Fruit fly (Drosophila melanogaster) whole organism, embryonic: Measurements from ENCODE around the gene CG34309.
A peak's percentile ranks its signal among the peaks of the same experiment; 100 is the strongest.

ENCODE experiments used
- Abd-B ChIP-seq: fragments of 200-800 bp; sonication (Bioruptor generic); optimal IDR thresholded peaks from 2 replicates; lab custom pipeline; 2018; ENCODE audit warnings: missing biosample characterization, mild to moderate bottlenecking, missing genetic modification characterization, moderate library complexity
- CG1024 ChIP-seq: fragments of 200-800 bp; sonication (Bioruptor generic); IDR thresholded peaks from 2 replicates; pipeline ENCODE4 v1.3.6; 2022; ENCODE audit warnings: missing biosample characterization, missing genetic modification characterization
- CG10565 ChIP-seq: fragments of 200-800 bp; sonication (Bioruptor generic); optimal IDR thresholded peaks from 3 replicates; lab custom pipeline; 2016; ENCODE audit warnings: missing biosample characterization, mild to moderate bottlenecking, missing genetic modification characterization
- CG10959 ChIP-seq: fragments of 200-800 bp; sonication (Bioruptor generic); IDR thresholded peaks from 2 replicates; pipeline ENCODE4 v1.3.6; 2022; ENCODE audit warnings: missing biosample characterization, missing genetic modification characterization
- CG12155 ChIP-seq: fragments of 200-800 bp; sonication (Bioruptor generic); optimal IDR thresholded peaks from 3 replicates; lab custom pipeline; 2016; ENCODE audit warnings: missing biosample characterization, missing genetic modification characterization
- CG14050 ChIP-seq: fragments of 200-800 bp; sonication (Bioruptor generic); IDR thresholded peaks from 3 replicates; pipeline ENCODE4 v1.3.6; 2022; ENCODE audit warnings: missing biosample characterization, missing genetic modification characterization
- CG14965 ChIP-seq: fragments of 200-800 bp; sonication (Bioruptor generic); optimal IDR thresholded peaks from 2 replicates; lab custom pipeline; 2016; ENCODE audit warnings: missing biosample characterization, missing genetic modification characterization, borderline replicate concordance
- CG15011 ChIP-seq: fragments of 200-800 bp; sonication (Bioruptor generic); optimal IDR thresholded peaks from 3 replicates; lab custom pipeline; 2018; ENCODE audit warnings: missing biosample characterization, mild to moderate bottlenecking, missing genetic modification characterization
- CG1603 ChIP-seq: fragments of 200-800 bp; sonication (Bioruptor generic); optimal IDR thresholded peaks from 2 replicates; lab custom pipeline; 2019; ENCODE audit warnings: missing biosample characterization, mild to moderate bottlenecking, missing genetic modification characterization, moderate library complexity
- CG16815 ChIP-seq: fragments of 200-800 bp; sonication (Bioruptor generic); optimal IDR thresholded peaks from 3 replicates; lab custom pipeline; 2017; ENCODE audit warnings: missing biosample characterization, mild to moderate bottlenecking, missing genetic modification characterization
- CG30020 ChIP-seq: fragments of 200-800 bp; optimal IDR thresholded peaks from 2 replicates; lab custom pipeline; 2019; ENCODE audit warnings: missing biosample characterization, mild to moderate bottlenecking, missing genetic modification characterization, moderate library complexity
- CG34224 ChIP-seq: fragments of 200-800 bp; sonication (Bioruptor generic); IDR thresholded peaks from 3 replicates; pipeline ENCODE4 v1.3.6; 2022; ENCODE audit warnings: missing biosample characterization, missing genetic modification characterization; ENCODE audit not compliant: partially characterized antibody
- CG7271 ChIP-seq: fragments of 200-800 bp; sonication (Bioruptor generic); optimal IDR thresholded peaks from 2 replicates; lab custom pipeline; 2018; ENCODE audit warnings: missing biosample characterization, mild to moderate bottlenecking, missing genetic modification characterization, moderate library complexity
- CG8765 ChIP-seq: fragments of 200-800 bp; sonication (Bioruptor generic); IDR thresholded peaks from 2 replicates; pipeline ENCODE4 v1.3.6; 2022; ENCODE audit warnings: missing biosample characterization, missing genetic modification characterization
- CG8944 ChIP-seq: fragments of 200-800 bp; sonication (Bioruptor generic); optimal IDR thresholded peaks from 3 replicates; lab custom pipeline; 2016; ENCODE audit warnings: missing biosample characterization, missing genetic modification characterization
- Dfd ChIP-seq, 2 experiments: fragments of >200 bp; optimal IDR thresholded peaks; 2 replicates each; lab custom pipeline; 2017; ENCODE audit warnings: missing biosample characterization in 2 of 2, missing genetic modification characterization in 2 of 2
- HLH54F ChIP-seq: fragments of 200-800 bp; sonication (Bioruptor generic); optimal IDR thresholded peaks from 3 replicates; lab custom pipeline; 2016; ENCODE audit warnings: missing biosample characterization, missing genetic modification characterization
- Hmr ChIP-seq: fragments of 200-800 bp; sonication (Bioruptor generic); optimal IDR thresholded peaks from 3 replicates; lab custom pipeline; 2017; ENCODE audit warnings: mild to moderate bottlenecking, missing biosample characterization, missing genetic modification reagents, missing genetic modification characterization
- Jarid2 ChIP-seq: fragments of 200-800 bp; sonication (Bioruptor generic); optimal IDR thresholded peaks from 3 replicates; lab custom pipeline; 2017; ENCODE audit warnings: mild to moderate bottlenecking, missing biosample characterization, missing genetic modification reagents, missing genetic modification characterization
- Lpt ChIP-seq: fragments of >200 bp; optimal IDR thresholded peaks from 2 replicates; lab custom pipeline; 2018; ENCODE audit warnings: missing biosample characterization, missing genetic modification characterization
- Nf-YA ChIP-seq: fragments of 200-800 bp; sonication (Bioruptor generic); IDR thresholded peaks from 2 replicates; pipeline ENCODE4 v1.3.6; 2022; ENCODE audit warnings: missing biosample characterization, missing genetic modification characterization
- NfI ChIP-seq: fragments of 200-800 bp; sonication (Bioruptor generic); optimal IDR thresholded peaks from 3 replicates; lab custom pipeline; 2018; ENCODE audit warnings: missing biosample characterization, mild to moderate bottlenecking, missing genetic modification characterization, moderate library complexity
- Pdp1 ChIP-seq, 2 experiments: fragments of 200-800 bp; sonication (Bioruptor generic); optimal IDR thresholded peaks; 3 replicates each; lab custom pipeline; 2016; ENCODE audit warnings: missing biosample characterization in 2 of 2, missing genetic modification characterization in 2 of 2, mild to moderate bottlenecking in 1 of 2, moderate library complexity in 1 of 2
- Sry-δ ChIP-seq: fragments of 200-800 bp; sonication (Bioruptor generic); optimal IDR thresholded peaks from 2 replicates; lab custom pipeline; 2016; ENCODE audit warnings: missing biosample characterization, missing genetic modification characterization
- Stat92E ChIP-seq, 3 experiments: fragments of >200 bp in 2 of 3; fragments of 200-800 bp in 1 of 3; sonication (Bioruptor generic) in 1 of 3; optimal IDR thresholded peaks; 2 replicates each; lab custom pipeline; 2017 to 2019; ENCODE audit warnings: missing biosample characterization in 3 of 3, missing genetic modification characterization in 3 of 3, mild to moderate bottlenecking in 1 of 3, moderate library complexity in 1 of 3
- Vsx1 ChIP-seq: fragments of 200-800 bp; sonication (Bioruptor generic); optimal IDR thresholded peaks from 2 replicates; lab custom pipeline; 2017; ENCODE audit warnings: missing biosample characterization, mild to moderate bottlenecking, missing genetic modification characterization, missing genetic modification reagents
- Xbp1 ChIP-seq: fragments of 200-800 bp; sonication (Bioruptor generic); optimal IDR thresholded peaks from 3 replicates; lab custom pipeline; 2016; ENCODE audit warnings: missing biosample characterization, mild to moderate bottlenecking, missing genetic modification characterization
- ac ChIP-seq: fragments of 200-800 bp; sonication (Bioruptor generic); optimal IDR thresholded peaks from 3 replicates; lab custom pipeline; 2017; ENCODE audit warnings: missing biosample characterization, mild to moderate bottlenecking, missing genetic modification characterization
- ap ChIP-seq: fragments of 200-800 bp; sonication (Bioruptor generic); IDR thresholded peaks from 2 replicates; pipeline ENCODE4 v1.3.6; 2022; ENCODE audit warnings: missing biosample characterization, missing genetic modification characterization
- btn ChIP-seq: fragments of 200-800 bp; sonication (Bioruptor generic); optimal IDR thresholded peaks from 2 replicates; lab custom pipeline; 2016; ENCODE audit warnings: missing biosample characterization, missing genetic modification characterization
- crol ChIP-seq: fragments of 200-800 bp; sonication (Bioruptor generic); IDR thresholded peaks from 2 replicates; pipeline ENCODE4 v1.3.6; 2022; ENCODE audit warnings: missing biosample characterization, missing genetic modification characterization
- dmrt99B ChIP-seq: fragments of 200-800 bp; sonication (Bioruptor generic); optimal IDR thresholded peaks from 2 replicates; lab custom pipeline; 2018; ENCODE audit warnings: missing biosample characterization, mild to moderate bottlenecking, missing genetic modification characterization, moderate library complexity
- ems ChIP-seq: fragments of 200-800 bp; sonication (Bioruptor generic); optimal IDR thresholded peaks from 3 replicates; lab custom pipeline; 2016; ENCODE audit warnings: missing biosample characterization, missing genetic modification characterization
- gcm2 ChIP-seq: fragments of 200-800 bp; sonication (Bioruptor generic); optimal IDR thresholded peaks from 2 replicates; lab custom pipeline; 2016; ENCODE audit warnings: missing biosample characterization, missing genetic modification characterization
- jigr1 ChIP-seq: fragments of 200-800 bp; sonication (Bioruptor generic); IDR thresholded peaks from 3 replicates; pipeline ENCODE4 v1.3.6; 2022; ENCODE audit warnings: missing biosample characterization, missing genetic modification characterization
- nau ChIP-seq: fragments of 200-800 bp; sonication (Bioruptor generic); optimal IDR thresholded peaks from 3 replicates; lab custom pipeline; 2017; ENCODE audit warnings: missing biosample characterization, mild to moderate bottlenecking, missing genetic modification characterization, missing genetic modification reagents
- nom ChIP-seq: fragments of 200-800 bp; sonication (Bioruptor generic); optimal IDR thresholded peaks from 2 replicates; lab custom pipeline; 2017; ENCODE audit warnings: missing biosample characterization, missing genetic modification characterization, mild to moderate bottlenecking, moderate library complexity, missing genetic modification reagents
- odd ChIP-seq: fragments of 200-800 bp; sonication (Bioruptor generic); optimal IDR thresholded peaks from 2 replicates; lab custom pipeline; 2017; ENCODE audit warnings: missing biosample characterization, mild to moderate bottlenecking, missing genetic modification characterization
- pan ChIP-seq, 4 experiments: fragments of >200 bp in 3 of 4; fragments of 200-800 bp in 1 of 4; sonication (Bioruptor generic) in 1 of 4; optimal IDR thresholded peaks in 3 of 4; IDR thresholded peaks in 1 of 4; 2 replicates each; pipeline versions ENCODE4 v1.3.6 to Lab custom; 2017 to 2022; ENCODE audit warnings: missing biosample characterization in 2 of 4, missing genetic modification characterization in 2 of 4, mixed read lengths in 1 of 4
- pita ChIP-seq: fragments of 200-800 bp; sonication (Bioruptor generic); optimal IDR thresholded peaks from 2 replicates; lab custom pipeline; 2017; ENCODE audit warnings: missing biosample characterization, mild to moderate bottlenecking, missing genetic modification characterization
- pzg ChIP-seq: fragments of 200-800 bp; sonication (Bioruptor generic); optimal IDR thresholded peaks from 3 replicates; lab custom pipeline; 2018; ENCODE audit warnings: missing biosample characterization, mild to moderate bottlenecking, missing genetic modification characterization, moderate library complexity
- toy ChIP-seq: fragments of 200-800 bp; sonication (Bioruptor generic); IDR thresholded peaks from 2 replicates; pipeline ENCODE4 v1.3.6; 2022; ENCODE audit warnings: missing biosample characterization, missing genetic modification characterization
- trem ChIP-seq: fragments of 200-800 bp; optimal IDR thresholded peaks from 3 replicates; lab custom pipeline; 2019; ENCODE audit warnings: missing biosample characterization, mild to moderate bottlenecking, missing genetic modification characterization, moderate library complexity
- trh ChIP-seq: fragments of 200-800 bp; sonication (Bioruptor generic); optimal IDR thresholded peaks from 2 replicates; lab custom pipeline; 2016; ENCODE audit warnings: missing biosample characterization, missing genetic modification characterization
- tup ChIP-seq: fragments of 200-800 bp; sonication (Bioruptor generic); optimal IDR thresholded peaks from 2 replicates; lab custom pipeline; 2016; ENCODE audit warnings: missing biosample characterization, mild to moderate bottlenecking, missing genetic modification characterization, moderate library complexity
- vvl ChIP-seq: fragments of 200-800 bp; sonication (Bioruptor generic); IDR thresholded peaks from 2 replicates; pipeline ENCODE4 v1.3.6; 2022; ENCODE audit warnings: missing biosample characterization, missing genetic modification characterization

Gene CG34309

DNA sequence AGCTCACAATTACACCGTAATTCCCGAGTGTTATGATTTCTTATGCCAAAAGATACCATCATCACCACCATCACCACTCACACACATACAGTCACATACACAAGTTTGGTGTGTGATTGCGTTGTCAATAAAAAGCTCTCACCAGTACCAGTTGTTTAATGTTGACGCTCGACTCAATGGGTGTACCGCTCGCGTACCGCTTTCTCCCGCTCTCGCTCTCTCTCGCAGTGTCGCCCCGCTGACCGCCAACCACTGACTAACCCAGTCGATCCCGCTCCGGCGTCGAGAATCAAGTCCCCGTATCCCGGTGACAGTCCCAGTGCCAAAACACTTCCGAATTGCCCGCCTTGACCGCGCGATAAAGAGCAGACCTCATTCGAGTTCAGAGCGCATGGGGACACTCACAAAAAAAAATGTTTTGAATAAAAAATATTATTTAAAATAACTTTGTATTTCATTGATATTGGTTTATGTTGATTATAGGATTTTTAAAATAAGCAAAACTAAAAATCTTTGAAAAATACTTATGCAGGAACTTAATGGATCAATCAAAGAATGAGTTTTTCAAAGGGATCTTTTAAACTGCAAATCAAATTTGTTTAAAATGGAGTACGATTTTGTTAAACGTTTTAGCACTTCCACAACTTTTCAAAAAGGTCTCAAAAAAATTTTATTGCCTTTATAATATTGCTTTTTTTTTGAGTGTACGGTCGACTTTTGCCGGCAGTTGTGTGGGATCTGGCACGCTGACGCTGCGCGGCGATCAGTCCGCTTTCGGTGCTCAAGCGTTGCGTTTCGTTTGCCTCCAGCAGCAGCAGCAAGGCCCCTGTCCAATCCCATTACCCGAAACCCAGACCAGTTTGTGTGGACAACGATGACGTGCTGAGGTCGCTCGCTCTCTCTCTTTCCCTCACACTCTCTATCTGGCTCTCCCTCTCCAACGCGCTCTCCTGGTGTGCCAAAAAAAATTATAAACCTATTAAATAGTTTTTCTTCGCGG lies 8.0 kb upstream of the CG34309 start, which contains the start of gene Dic1 (continued):
- peak; percentile 93 for TF ChIP-seq CG16815 (GFP tag; lab: Kevin White, UChicago)
- no peak for TF ChIP-seq pita (GFP tag; lab: Kevin White, UChicago)
- no peak for TF ChIP-seq pan (optimal IDR thresholded peaks at IDR 0.05; lab: Kevin White, UChicago)
- peak in 1 of 2 experiments; percentile 93 for TF ChIP-seq pan (GFP tag; optimal IDR thresholded peaks at IDR 0.05 in 1 of 2, IDR thresholded peaks at IDR 0.05 in 1 of 2)
- peak; percentile 83 for TF ChIP-seq toy (GFP tag; lab: Robert Waterston, UW)
- peak; percentile 96 for TF ChIP-seq Abd-B (GFP tag; lab: Kevin White, UChicago)
- TF ChIP-seq CG1024 (GFP tag; lab: Robert Waterston, UW) = peak; percentile 77
- TF ChIP-seq Xbp1 (GFP tag; lab: Kevin White, UChicago) = peak; percentile 97
- TF ChIP-seq CG7271 = peak; percentile 84
- TF ChIP-seq ap (GFP tag; lab: Robert Waterston, UW) = peak; percentile 75; the same call in 1 of the 2 replicates
- TF ChIP-seq dmrt99B (tag; lab: Kevin White, UChicago) = peak; percentile 98
- peak; percentile 46 for TF ChIP-seq Sry-δ (GFP tag; lab: Kevin White, UChicago)
- TF ChIP-seq Jarid2 = peak; percentile 88
- peak; percentile 74 for TF ChIP-seq btn (GFP tag; lab: Kevin White, UChicago)
- TF ChIP-seq Stat92E (GFP tag; optimal IDR thresholded peaks at IDR 0.05; lab: Kevin White, UChicago) = no peak
- peak; percentile 67 for TF ChIP-seq CG1603
- peak; percentile 54 for TF ChIP-seq crol (GFP tag; lab: Robert Waterston, UW)
- no peak for TF ChIP-seq pzg
- TF ChIP-seq CG12155 (GFP tag; lab: Kevin White, UChicago) = peak; percentile 95
- peak; percentile 87 for TF ChIP-seq nom
- TF ChIP-seq CG10959 (GFP tag; lab: Robert Waterston, UW) = peak; percentile 79
- TF ChIP-seq trem (tag; lab: Kevin White, UChicago) = peak; percentile 92
- TF ChIP-seq nau (GFP tag; lab: Kevin White, UChicago) = peak; percentile 95
- no peak for TF ChIP-seq CG14965
- peak; percentile 61; the same call in 1 of the 2 replicates for TF ChIP-seq CG8765 (GFP tag; lab: Robert Waterston, UW)
- peak; percentile 74 for TF ChIP-seq ac (GFP tag; lab: Kevin White, UChicago)
- TF ChIP-seq Vsx1 = peak; percentile 90
- TF ChIP-seq Pdp1 (GFP tag; optimal IDR thresholded peaks at IDR 0.05; lab: Kevin White, UChicago) = peak; percentile 83 to 93
- peak; percentile 83 for TF ChIP-seq CG30020 (tag; lab: Kevin White, UChicago)
- TF ChIP-seq ems = peak; percentile 82
- TF ChIP-seq tup (GFP tag; lab: Kevin White, UChicago) = peak; percentile 75
- TF ChIP-seq HLH54F (GFP tag; lab: Kevin White, UChicago) = peak; percentile 93
- TF ChIP-seq CG8944 (GFP tag; lab: Kevin White, UChicago) = peak; percentile 85
- TF ChIP-seq Dfd (GFP tag; optimal IDR thresholded peaks at IDR 0.05; lab: Kevin White, UChicago) = peak in 1 of 2 experiments; percentile 35
- TF ChIP-seq CG14050 = peak; percentile 87
- TF ChIP-seq CG10565 (GFP tag; lab: Kevin White, UChicago) = peak; percentile 85
- peak; percentile 97 for TF ChIP-seq odd (GFP tag; lab: Kevin White, UChicago)
- TF ChIP-seq CG34224 = 0 out of 3 replicates have a peak, but pooled peaks have one; percentile 10
- peak; percentile 85 for TF ChIP-seq Nf-YA
- peak; percentile 97 for TF ChIP-seq NfI
- peak; percentile 82 for TF ChIP-seq trh
- TF ChIP-seq jigr1 (GFP tag; lab: Robert Waterston, UW) = peak; percentile 86
- TF ChIP-seq vvl (GFP tag; lab: Robert Waterston, UW) = peak; percentile 94
- no peak for TF ChIP-seq Lpt (GFP tag; lab: Kevin White, UChicago)
- peak; percentile 88 for TF ChIP-seq gcm2 (GFP tag; lab: Kevin White, UChicago)
- TF ChIP-seq Hmr (GFP tag; lab: Kevin White, UChicago) = peak; percentile 98
- peak; percentile 95 for TF ChIP-seq CG15011
